Worm (Caenorhabditis elegans): ENCODE results near the gene ZK1307.3.

ce11 chrII:9649191-9649590, 3.6 kb downstream of the ZK1307.3 start, which contains the start of gene ZK1307.9:
- TF ChIP-seq him-1 (tag; optimal IDR thresholded peaks at IDR 0.05) (no peak), dao-5 (tag; optimal IDR thresholded peaks at IDR 0.05) (no peak)
